Fruit fly (Drosophila melanogaster): ENCODE data around the gene SmE.

DNA sequence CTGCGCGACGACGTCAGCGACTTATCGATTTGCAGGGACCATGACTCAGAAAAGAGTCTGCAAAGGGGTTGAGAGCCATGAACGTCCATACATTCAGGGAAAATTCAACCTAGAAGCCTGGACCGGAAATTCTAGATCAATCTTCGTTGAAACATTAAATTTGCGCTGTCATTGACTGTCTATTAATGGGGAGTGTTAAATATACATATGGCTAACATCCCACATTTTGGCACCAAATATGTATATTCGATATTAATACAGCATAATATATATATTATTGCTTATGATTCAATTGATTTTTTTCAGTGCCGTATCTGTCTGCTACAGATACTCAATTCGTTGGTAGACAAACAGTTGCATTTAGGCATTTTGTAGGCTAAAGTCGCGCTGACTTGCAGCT, 16.6 kb downstream of the SmE start:
- TF ChIP-seq usp (GFP tag; optimal IDR thresholded peaks at IDR 0.05) (no peak), GATAd (GFP tag; optimal IDR thresholded peaks at IDR 0.05) (no peak), lola (GFP tag; optimal IDR thresholded peaks at IDR 0.05) (no peak), tai (GFP tag; optimal IDR thresholded peaks at IDR 0.05) (no peak), Myc (optimal IDR thresholded peaks at IDR 0.05) (no peak), CrebA (GFP tag; optimal IDR thresholded peaks at IDR 0.05; ENCODE audit: borderline replicate concordance) (no peak), Hr78 (GFP tag; optimal IDR thresholded peaks at IDR 0.05) (no peak), CG9705 (GFP tag; optimal IDR thresholded peaks at IDR 0.05) (no peak), Dif (GFP tag; optimal IDR thresholded peaks at IDR 0.05; ENCODE audit: partially characterized antibody) (no peak), Hr83 (GFP tag; optimal IDR thresholded peaks at IDR 0.05; ENCODE audit: poor library complexity, severe bottlenecking) (no peak), OdsH (GFP tag; optimal IDR thresholded peaks at IDR 0.05) (no peak)

Data from whole organism, wandering third instar larva.